Worm (Caenorhabditis elegans): ENCODE measurements around the gene klf-2.

- no peak for TF ChIP-seq aly-2 (tag; optimal IDR thresholded peaks at IDR 0.05)
- no peak for TF ChIP-seq nhr-11 (tag; optimal IDR thresholded peaks at IDR 0.05)
- no peak for TF ChIP-seq ceh-9 (tag; optimal IDR thresholded peaks at IDR 0.05)
- TF ChIP-seq ztf-11 (tag; optimal IDR thresholded peaks at IDR 0.05), result no peak
- TF ChIP-seq nfya-1 (tag; optimal IDR thresholded peaks at IDR 0.05; ENCODE audit: insufficient read depth), result no peak
- TF ChIP-seq ztf-4 (tag; optimal IDR thresholded peaks at IDR 0.05), result no peak
- no peak for TF ChIP-seq nhr-76 (tag; optimal IDR thresholded peaks at IDR 0.05)
- TF ChIP-seq lin-15B (tag; optimal IDR thresholded peaks at IDR 0.05), result no peak
- TF ChIP-seq skn-1 (tag; optimal IDR thresholded peaks at IDR 0.05), result no peak
- TF ChIP-seq sea-2 (GFP tag; optimal IDR thresholded peaks at IDR 0.05), result no peak
- no peak for TF ChIP-seq egl-27 (tag; optimal IDR thresholded peaks at IDR 0.05)
- TF ChIP-seq fkh-2 (tag; optimal IDR thresholded peaks at IDR 0.05), result no peak
- TF ChIP-seq lsy-12 (tag; optimal IDR thresholded peaks at IDR 0.05), result no peak
- no peak for TF ChIP-seq ceh-28 (tag; optimal IDR thresholded peaks at IDR 0.05)
Measured at ce11 chrV:20681824-20682223, 3.7 kb upstream of the klf-2 start.
